Fruit fly (Drosophila melanogaster) whole organism, prepupa: Measurements from ENCODE around the gene CG33490.

Experiments used
- CG11762 ChIP-seq: fragments of 200-800 bp; sonication (Bioruptor generic); optimal IDR thresholded peaks from 3 replicates; lab custom pipeline; 2016; ENCODE audit warnings: missing biosample characterization, missing genetic modification characterization; ENCODE audit not compliant: insufficient read depth
- CG8119 ChIP-seq: fragments of 200-800 bp; sonication (Bioruptor generic); IDR thresholded peaks from 3 replicates; pipeline ENCODE4 v1.3.6; 2022; ENCODE audit warnings: missing biosample characterization, missing genetic modification characterization
- Eip93F ChIP-seq: fragments of 200-800 bp; sonication (Bioruptor generic); optimal IDR thresholded peaks from 2 replicates; lab custom pipeline; 2016; ENCODE audit warnings: missing biosample characterization, mild to moderate bottlenecking, missing genetic modification characterization
- Gug ChIP-seq: fragments of 200-800 bp; sonication (Bioruptor generic); IDR thresholded peaks from 2 replicates; pipeline ENCODE4 v1.3.6; 2022; ENCODE audit warnings: missing biosample characterization, missing genetic modification characterization
- acj6 ChIP-seq: fragments of 200-800 bp; sonication (Bioruptor generic); optimal IDR thresholded peaks from 3 replicates; lab custom pipeline; 2016; ENCODE audit warnings: missing biosample characterization, missing genetic modification characterization

dm6 chr3L:11554796-11555195 is 19.7 kb downstream of the CG33490 start:
- TF ChIP-seq Eip93F (no peak), acj6 (GFP tag; lab: Kevin White, UChicago) (no peak), CG8119 (no peak), CG11762 (GFP tag; lab: Kevin White, UChicago) (no peak), Gug (GFP tag; lab: Robert Waterston, UW) (no peak)
